Worm (Caenorhabditis elegans) whole organism, L2 larva: Measurements from ENCODE around the gene F18A1.7.
A peak's percentile ranks its signal among the peaks of the same experiment; 100 is the strongest.

Source experiments
- C34F6.9 ChIP-seq: fragments of 150-350 bp; optimal IDR thresholded peaks from 2 replicates; lab custom pipeline; 2014; ENCODE audit warnings: missing biosample characterization, missing genetic modification characterization
- F13H6.1 ChIP-seq: sonication (generic microtip); optimal IDR thresholded peaks from 2 replicates; lab custom pipeline; 2016; ENCODE audit warnings: missing genetic modification characterization, missing compliant biosample characterization
- R02D3.7 ChIP-seq: fragments of 150-350 bp; optimal IDR thresholded peaks from 2 replicates; lab custom pipeline; 2014; ENCODE audit warnings: missing biosample characterization, missing genetic modification characterization
- Y55F3AM.14 ChIP-seq: fragments of 200-800 bp; sonication (Bioruptor generic); optimal IDR thresholded peaks from 2 replicates; lab custom pipeline; 2018; ENCODE audit warnings: mild to moderate bottlenecking, missing genetic modification characterization, missing compliant biosample characterization
- ZK546.5 ChIP-seq: sonication (generic microtip); optimal IDR thresholded peaks from 2 replicates; lab custom pipeline; 2017; ENCODE audit warnings: missing biosample characterization, missing genetic modification characterization
- aly-2 ChIP-seq: fragments of 150-350 bp; optimal IDR thresholded peaks from 2 replicates; lab custom pipeline; 2014; ENCODE audit warnings: missing biosample characterization, missing genetic modification characterization
- blmp-1 ChIP-seq: sonication (generic microtip); optimal IDR thresholded peaks from 2 replicates; lab custom pipeline; 2017; ENCODE audit warnings: missing genetic modification characterization, mild to moderate bottlenecking, missing compliant biosample characterization, antibody characterized with exemption, moderate library complexity; ENCODE audit not compliant: insufficient read depth
- ceh-82 ChIP-seq: fragments of 150-350 bp; optimal IDR thresholded peaks from 2 replicates; lab custom pipeline; 2014; ENCODE audit warnings: missing biosample characterization, missing genetic modification characterization
- elt-1 ChIP-seq: fragments of 150-350 bp; optimal IDR thresholded peaks from 2 replicates; lab custom pipeline; 2014; ENCODE audit warnings: missing biosample characterization, missing genetic modification characterization
- elt-3 ChIP-seq: sonication (generic microtip); optimal IDR thresholded peaks from 2 replicates; lab custom pipeline; 2017; ENCODE audit warnings: missing biosample characterization, missing genetic modification characterization
- fos-1 ChIP-seq: fragments of 150-350 bp; optimal IDR thresholded peaks from 2 replicates; lab custom pipeline; 2014; ENCODE audit warnings: missing biosample characterization, missing genetic modification characterization
- lin-11 ChIP-seq: fragments of 150-350 bp; sonication (generic microtip); optimal IDR thresholded peaks from 2 replicates; lab custom pipeline; 2014; ENCODE audit warnings: missing biosample characterization, missing genetic modification characterization, inconsistent platforms, mixed read lengths
- lin-13 ChIP-seq: fragments of 150-350 bp; optimal IDR thresholded peaks from 2 replicates; lab custom pipeline; 2014; ENCODE audit warnings: missing biosample characterization, missing genetic modification reagents, missing genetic modification characterization
- lin-39 ChIP-seq: fragments of 150-350 bp; optimal IDR thresholded peaks from 2 replicates; lab custom pipeline; 2014; ENCODE audit warnings: missing biosample characterization, missing genetic modification reagents, missing genetic modification characterization
- lsy-2 ChIP-seq, 2 experiments: fragments of 150-350 bp in 1 of 2; sonication (generic microtip) in 1 of 2; optimal IDR thresholded peaks; 2 replicates each; lab custom pipeline; 2014 to 2017; ENCODE audit warnings: missing biosample characterization in 2 of 2, missing genetic modification characterization in 2 of 2
- mbf-1 ChIP-seq: sonication (generic microtip); optimal IDR thresholded peaks from 2 replicates; lab custom pipeline; 2017; ENCODE audit warnings: missing biosample characterization, missing genetic modification characterization
- mdl-1 ChIP-seq, 2 experiments: fragments of 150-350 bp in 1 of 2; sonication (generic microtip) in 1 of 2; optimal IDR thresholded peaks; 2 replicates each; lab custom pipeline; 2017; ENCODE audit warnings: missing biosample characterization in 2 of 2, missing genetic modification characterization in 2 of 2
- nhr-10 ChIP-seq: sonication (generic microtip); optimal IDR thresholded peaks from 2 replicates; lab custom pipeline; 2017; ENCODE audit warnings: missing biosample characterization, missing genetic modification characterization
- nhr-11 ChIP-seq: fragments of 150-350 bp; optimal IDR thresholded peaks from 2 replicates; lab custom pipeline; 2014; ENCODE audit warnings: missing biosample characterization, missing genetic modification characterization
- nhr-12 ChIP-seq: fragments of 150-350 bp; optimal IDR thresholded peaks from 2 replicates; lab custom pipeline; 2014; ENCODE audit warnings: missing biosample characterization, missing genetic modification characterization
- nhr-129 ChIP-seq: fragments of 150-350 bp; optimal IDR thresholded peaks from 2 replicates; lab custom pipeline; 2014; ENCODE audit warnings: missing biosample characterization, missing genetic modification characterization
- nhr-21 ChIP-seq: fragments of 150-350 bp; optimal IDR thresholded peaks from 2 replicates; lab custom pipeline; 2014; ENCODE audit warnings: missing biosample characterization, missing genetic modification characterization
- nhr-237 ChIP-seq: fragments of 150-350 bp; optimal IDR thresholded peaks from 2 replicates; lab custom pipeline; 2014; ENCODE audit warnings: missing biosample characterization, missing genetic modification characterization
- nhr-25 ChIP-seq: fragments of 150-350 bp; sonication (generic microtip); optimal IDR thresholded peaks from 3 replicates; lab custom pipeline; 2014; ENCODE audit warnings: missing biosample characterization, missing genetic modification characterization
- nhr-6 ChIP-seq: fragments of 150-350 bp; optimal IDR thresholded peaks from 2 replicates; lab custom pipeline; 2014; ENCODE audit warnings: missing biosample characterization, missing genetic modification characterization
- peb-1 ChIP-seq: fragments of 150-350 bp; optimal IDR thresholded peaks from 2 replicates; lab custom pipeline; 2014; ENCODE audit warnings: missing biosample characterization, missing genetic modification characterization
- sem-4 ChIP-seq: fragments of 150-350 bp; optimal IDR thresholded peaks from 2 replicates; lab custom pipeline; 2014; ENCODE audit warnings: missing biosample characterization, missing genetic modification reagents, missing genetic modification characterization
- skn-1 ChIP-seq: sonication (generic microtip); optimal IDR thresholded peaks from 2 replicates; lab custom pipeline; 2017; ENCODE audit warnings: missing biosample characterization, missing genetic modification characterization
- sma-9 ChIP-seq, 2 experiments: fragments of 150-350 bp in 1 of 2; sonication (generic microtip) in 1 of 2; optimal IDR thresholded peaks; 2 replicates each; lab custom pipeline; 2014 to 2016; ENCODE audit warnings: missing genetic modification characterization in 2 of 2, mild to moderate bottlenecking in 1 of 2, missing biosample characterization in 1 of 2, missing compliant biosample characterization in 1 of 2, missing genetic modification reagents in 1 of 2, moderate library complexity in 1 of 2
- snpc-4 ChIP-seq: fragments of 150-350 bp; optimal IDR thresholded peaks from 2 replicates; lab custom pipeline; 2014; ENCODE audit warnings: missing biosample characterization, missing genetic modification characterization
- unc-39 ChIP-seq: fragments of 150-350 bp; optimal IDR thresholded peaks from 2 replicates; lab custom pipeline; 2014; ENCODE audit warnings: missing biosample characterization, missing genetic modification characterization
- unc-55 ChIP-seq: fragments of 150-350 bp; sonication (generic microtip); optimal IDR thresholded peaks from 3 replicates; lab custom pipeline; 2014; ENCODE audit warnings: missing biosample characterization, missing genetic modification reagents, missing genetic modification characterization
- zag-1 ChIP-seq: fragments of 150-350 bp; optimal IDR thresholded peaks from 2 replicates; lab custom pipeline; 2014; ENCODE audit warnings: missing biosample characterization, missing genetic modification characterization
- ztf-4 ChIP-seq: fragments of 150-350 bp; optimal IDR thresholded peaks from 2 replicates; lab custom pipeline; 2014; ENCODE audit warnings: missing biosample characterization, missing genetic modification characterization

F18A1.7 gene

ce11 chrII:7640161-7640841 is 23.3 kb downstream of the F18A1.7 start:
- TF ChIP-seq Y55F3AM.14 (GFP tag; lab: Kevin White, UChicago): no peak
- TF ChIP-seq unc-39: no peak
- peak; percentile 3 for TF ChIP-seq unc-55 (GFP tag; lab: Kevin White, UChicago)
- no peak for TF ChIP-seq fos-1 (tag; lab: Kevin White, UChicago)
- no peak for TF ChIP-seq skn-1 (tag; lab: Kevin White, UChicago)
- peak; percentile 19 for TF ChIP-seq nhr-129 (tag; lab: Kevin White, UChicago)
- TF ChIP-seq R02D3.7 (tag; lab: Kevin White, UChicago): no peak
- peak; percentile 29 for TF ChIP-seq C34F6.9 (tag; lab: Kevin White, UChicago)
- TF ChIP-seq zag-1 (tag; lab: Kevin White, UChicago): no peak
- no peak for TF ChIP-seq elt-1
- TF ChIP-seq nhr-11: no peak
- TF ChIP-seq sma-9 (GFP tag; optimal IDR thresholded peaks at IDR 0.05; lab: Kevin White, UChicago): peak; percentile 30
- no peak for TF ChIP-seq sma-9 (tag; optimal IDR thresholded peaks at IDR 0.05; lab: Kevin White, UChicago)
- no peak for TF ChIP-seq lin-13 (GFP tag; lab: Kevin White, UChicago)
- TF ChIP-seq nhr-10: no peak
- no peak for TF ChIP-seq elt-3 (tag; lab: Kevin White, UChicago)
- TF ChIP-seq nhr-237 (tag; lab: Kevin White, UChicago): no peak
- no peak for TF ChIP-seq ztf-4 (tag; lab: Kevin White, UChicago)
- no peak for TF ChIP-seq ceh-82 (tag; lab: Kevin White, UChicago)
- TF ChIP-seq F13H6.1 (tag; lab: Kevin White, UChicago): peak; percentile 66
- no peak for TF ChIP-seq lin-11
- no peak for TF ChIP-seq mdl-1 (tag; optimal IDR thresholded peaks at IDR 0.05; lab: Kevin White, UChicago)
- TF ChIP-seq sem-4 (tag; lab: Kevin White, UChicago): no peak
- TF ChIP-seq lsy-2 (tag; optimal IDR thresholded peaks at IDR 0.05; lab: Kevin White, UChicago): peak in 1 of 2 experiments; percentile 9
- TF ChIP-seq nhr-6 (tag; lab: Kevin White, UChicago): no peak
- TF ChIP-seq snpc-4 (tag; lab: Kevin White, UChicago): no peak
- no peak for TF ChIP-seq nhr-12
- no peak for TF ChIP-seq mbf-1 (tag; lab: Kevin White, UChicago)

ce11 chrII:7639036-7639435 is 24.5 kb downstream of the F18A1.7 start:
- TF ChIP-seq Y55F3AM.14 (GFP tag; lab: Kevin White, UChicago) (no peak), nhr-10 (no peak), sma-9 (GFP tag; optimal IDR thresholded peaks at IDR 0.05; lab: Kevin White, UChicago) (peak; percentile 6), sma-9 (tag; optimal IDR thresholded peaks at IDR 0.05; lab: Kevin White, UChicago) (no peak), aly-2 (no peak), fos-1 (tag; lab: Kevin White, UChicago) (peak; percentile 66), blmp-1 (tag; lab: Kevin White, UChicago) (no peak)
- TF ChIP-seq, all 48 proteins: peak for 2

ce11 chrII:7636941-7637340 is 26.6 kb downstream of the F18A1.7 start:
- TF ChIP-seq lin-39 (no peak), unc-39 (no peak), nhr-21 (tag; lab: Kevin White, UChicago) (no peak), nhr-25 (no peak), elt-1 (no peak), ZK546.5 (tag; lab: Kevin White, UChicago) (no peak), nhr-237 (tag; lab: Kevin White, UChicago) (no peak), peb-1 (tag; lab: Kevin White, UChicago) (no peak)

- peak; percentile 34 for TF ChIP-seq F13H6.1 (tag; lab: Kevin White, UChicago)
- no peak for TF ChIP-seq blmp-1 (tag; lab: Kevin White, UChicago)
- TF ChIP-seq, all 48 proteins: peak for 1
Observed at ce11 chrII:7635296-7635695, 28.3 kb downstream of the F18A1.7 start.
